Worm (Caenorhabditis elegans): ENCODE data around the gene atn-1.

The atn-1 gene

ce11 chrV:12497725-12498263 is 19.6 kb downstream of the atn-1 start, which contains the start of the genes W04D2.4 and rbm-25:
W04D2.4 (minus strand) TSS chrV:12497755.
rbm-25 (plus strand) TSS chrV:12498213.
- peak; percentile 76 for TF ChIP-seq lin-15B (tag; optimal IDR thresholded peaks at IDR 0.05)
- no peak for TF ChIP-seq ama-1 (optimal IDR thresholded peaks at IDR 0.05)
- no peak for TF ChIP-seq ztf-4 (tag; optimal IDR thresholded peaks at IDR 0.05)
- peak; percentile 83 for TF ChIP-seq nfya-1 (tag; optimal IDR thresholded peaks at IDR 0.05; ENCODE audit: insufficient read depth)
- TF ChIP-seq elt-2 (tag; optimal IDR thresholded peaks at IDR 0.05) = peak; percentile 35
- TF ChIP-seq nhr-237 (tag; optimal IDR thresholded peaks at IDR 0.05) = no peak
- TF ChIP-seq hmg-11 (tag; optimal IDR thresholded peaks at IDR 0.05) = peak; percentile 68
- no peak for TF ChIP-seq nhr-77 (tag; optimal IDR thresholded peaks at IDR 0.05)
- no peak for TF ChIP-seq ztf-11 (tag; optimal IDR thresholded peaks at IDR 0.05)
- TF ChIP-seq daf-12 (tag; optimal IDR thresholded peaks at IDR 0.05) = no peak
- no peak for TF ChIP-seq mdl-1 (tag; optimal IDR thresholded peaks at IDR 0.05)
- TF ChIP-seq elt-3 (tag; optimal IDR thresholded peaks at IDR 0.05) = no peak
- TF ChIP-seq zag-1 (tag; optimal IDR thresholded peaks at IDR 0.05) = no peak
- TF ChIP-seq jun-1 (tag; optimal IDR thresholded peaks at IDR 0.05) = peak; percentile 47
- peak; percentile 92 for TF ChIP-seq ceh-28 (tag; optimal IDR thresholded peaks at IDR 0.05)
- TF ChIP-seq unc-39 (tag; optimal IDR thresholded peaks at IDR 0.05) = no peak
- peak; percentile 42 for TF ChIP-seq skn-1 (tag; optimal IDR thresholded peaks at IDR 0.05)
- peak; percentile 13 for TF ChIP-seq pqm-1 (tag; optimal IDR thresholded peaks at IDR 0.05)
- peak; percentile 92 for TF ChIP-seq pha-4 (tag; optimal IDR thresholded peaks at IDR 0.05)
- TF ChIP-seq egl-27 (tag; optimal IDR thresholded peaks at IDR 0.05) = no peak
- TF ChIP-seq nhr-11 (tag; optimal IDR thresholded peaks at IDR 0.05) = no peak
- TF ChIP-seq fos-1 (tag; optimal IDR thresholded peaks at IDR 0.05) = no peak
- peak; percentile 73 for TF ChIP-seq tbx-2 (tag; optimal IDR thresholded peaks at IDR 0.05)
- no peak for TF ChIP-seq eor-1 (tag; optimal IDR thresholded peaks at IDR 0.05)
- TF ChIP-seq nhr-25 (tag; optimal IDR thresholded peaks at IDR 0.05) = peak; percentile 24
- peak; percentile 91 for TF ChIP-seq snpc-4 (tag; optimal IDR thresholded peaks at IDR 0.05)
- TF ChIP-seq ceh-82 (tag; optimal IDR thresholded peaks at IDR 0.05) = peak; percentile 38
- TF ChIP-seq sea-2 (GFP tag; optimal IDR thresholded peaks at IDR 0.05) = no peak
- TF ChIP-seq fkh-10 (GFP tag; optimal IDR thresholded peaks at IDR 0.05) = no peak
- no peak for TF ChIP-seq ceh-9 (tag; optimal IDR thresholded peaks at IDR 0.05)
- no peak for TF ChIP-seq nhr-67 (tag; optimal IDR thresholded peaks at IDR 0.05)
- no peak for TF ChIP-seq ceh-16 (tag; optimal IDR thresholded peaks at IDR 0.05)
- peak; percentile 55 for TF ChIP-seq egl-5 (tag; optimal IDR thresholded peaks at IDR 0.05)
- no peak for TF ChIP-seq unc-62 (GFP tag; optimal IDR thresholded peaks at IDR 0.05)
- peak; percentile 36 for TF ChIP-seq lsy-12 (tag; optimal IDR thresholded peaks at IDR 0.05)
- peak; percentile 83 for TF ChIP-seq nhr-23 (tag; optimal IDR thresholded peaks at IDR 0.05)
- peak; percentile 22 for TF ChIP-seq nhr-43 (tag; optimal IDR thresholded peaks at IDR 0.05; ENCODE audit: poor library complexity, severe bottlenecking)
- TF ChIP-seq nhr-28 (tag; optimal IDR thresholded peaks at IDR 0.05) = no peak
- no peak for TF ChIP-seq ZK546.5 (tag; optimal IDR thresholded peaks at IDR 0.05)
- peak; percentile 40 for TF ChIP-seq lin-39 (tag; optimal IDR thresholded peaks at IDR 0.05)

- TF ChIP-seq daf-12 (tag; optimal IDR thresholded peaks at IDR 0.05) = no peak
These were observed 25.3 kb downstream of the atn-1 start, which contains the start of gene T28H10.1 for ce11 chrV:12503494-12503893. T28H10.1 (plus strand) TSS chrV:12503794.

DNA sequence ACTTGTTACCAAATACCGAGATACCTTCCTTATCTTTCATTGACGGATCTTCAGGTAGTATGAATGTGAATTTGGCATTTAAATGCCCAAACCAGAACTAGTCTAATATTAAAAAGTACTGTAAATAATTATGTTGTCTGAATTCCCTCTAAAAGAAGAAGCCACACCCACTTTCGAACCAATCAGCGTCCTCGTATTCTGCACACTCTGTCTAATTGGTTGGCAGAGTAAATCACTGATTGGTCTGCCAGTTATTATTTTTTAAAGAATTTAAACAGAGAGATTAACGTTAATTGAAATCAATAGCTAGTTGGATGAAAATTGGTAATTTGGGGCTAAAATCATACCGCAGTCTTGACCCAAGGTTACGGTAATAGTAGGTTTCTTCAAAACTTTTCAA is 27.5 kb downstream of the atn-1 start:
- TF ChIP-seq snpc-4 (tag; optimal IDR thresholded peaks at IDR 0.05) = no peak
- TF ChIP-seq skn-1 (tag; optimal IDR thresholded peaks at IDR 0.05) = no peak
- TF ChIP-seq unc-39 (tag; optimal IDR thresholded peaks at IDR 0.05) = no peak
- no peak for TF ChIP-seq zag-1 (tag; optimal IDR thresholded peaks at IDR 0.05)
- no peak for TF ChIP-seq nhr-237 (tag; optimal IDR thresholded peaks at IDR 0.05)
- TF ChIP-seq ceh-28 (tag; optimal IDR thresholded peaks at IDR 0.05) = no peak
- TF ChIP-seq ceh-16 (tag; optimal IDR thresholded peaks at IDR 0.05) = no peak
- peak; percentile 54 for TF ChIP-seq nfya-1 (tag; optimal IDR thresholded peaks at IDR 0.05; ENCODE audit: insufficient read depth)

All from whole organism, L3 larva.